Worm (Caenorhabditis elegans): ENCODE results near the gene F40G9.17.

The F40G9.17 gene

DNA sequence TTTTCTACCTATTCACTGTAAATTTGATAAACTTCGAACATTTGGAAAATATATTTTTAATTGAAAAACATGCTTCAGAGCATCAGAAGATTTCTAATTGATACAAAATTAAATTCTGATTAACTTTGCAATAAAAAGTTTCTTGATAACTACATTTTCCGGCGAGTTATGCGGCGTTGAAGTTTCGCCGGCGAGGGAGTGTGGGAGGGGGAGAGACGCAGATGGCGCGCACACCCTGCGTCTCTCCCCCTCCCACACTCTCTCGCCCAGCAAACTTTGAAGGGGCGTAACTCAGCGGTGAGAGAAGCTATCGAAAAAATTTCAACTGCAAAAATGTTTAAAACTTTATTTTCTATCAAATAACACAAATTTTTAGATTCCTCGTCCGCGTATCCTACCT is 28.2 kb downstream of the F40G9.17 start:
- TF ChIP-seq sma-9 (GFP tag; optimal IDR thresholded peaks at IDR 0.05) (no peak), sma-9 (tag; optimal IDR thresholded peaks at IDR 0.05) (no peak), mdl-1 (tag; optimal IDR thresholded peaks at IDR 0.05) (no peak), ZK546.5 (tag; optimal IDR thresholded peaks at IDR 0.05) (no peak), alr-1 (tag; optimal IDR thresholded peaks at IDR 0.05) (no peak), mbf-1 (tag; optimal IDR thresholded peaks at IDR 0.05) (no peak), sma-3 (GFP tag; optimal IDR thresholded peaks at IDR 0.05) (no peak), lsy-2 (tag; optimal IDR thresholded peaks at IDR 0.05) (no peak), ama-1 (optimal IDR thresholded peaks at IDR 0.05) (no peak), dmd-4 (tag; optimal IDR thresholded peaks at IDR 0.05) (no peak), F13H6.1 (tag; optimal IDR thresholded peaks at IDR 0.05) (no peak), gmeb-1 (tag; optimal IDR thresholded peaks at IDR 0.05) (no peak), ztf-11 (tag; optimal IDR thresholded peaks at IDR 0.05) (no peak), ceh-82 (tag; optimal IDR thresholded peaks at IDR 0.05) (no peak), ceh-16 (tag; optimal IDR thresholded peaks at IDR 0.05) (no peak), peb-1 (tag; optimal IDR thresholded peaks at IDR 0.05) (no peak), lin-39 (tag; optimal IDR thresholded peaks at IDR 0.05) (no peak)

DNA sequence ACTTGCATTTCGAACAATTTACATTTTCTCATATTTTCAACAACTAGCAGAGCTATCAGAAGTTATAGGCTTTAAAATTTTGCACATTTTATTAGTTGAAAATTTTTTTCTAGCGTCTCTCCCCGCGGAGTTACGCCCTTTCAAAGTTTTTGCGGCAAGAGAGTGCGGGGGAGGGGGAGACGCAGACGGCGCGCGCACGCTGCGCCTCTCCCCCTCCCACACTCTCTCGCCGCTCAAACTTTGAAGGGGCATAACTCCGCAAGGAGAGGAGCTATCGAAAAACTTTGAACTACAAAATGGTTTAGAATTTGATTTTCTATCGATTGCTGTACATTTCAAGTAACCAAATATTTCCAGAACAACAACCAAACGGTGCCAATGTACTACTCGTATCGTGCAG is 32.8 kb downstream of the F40G9.17 start:
- TF ChIP-seq elt-1 (tag; optimal IDR thresholded peaks at IDR 0.05) = no peak
- TF ChIP-seq lsy-2 (tag; optimal IDR thresholded peaks at IDR 0.05) = no peak
- TF ChIP-seq ama-1 (optimal IDR thresholded peaks at IDR 0.05) = no peak
- no peak for TF ChIP-seq sma-9 (GFP tag; optimal IDR thresholded peaks at IDR 0.05)
- TF ChIP-seq sma-9 (tag; optimal IDR thresholded peaks at IDR 0.05) = no peak
- no peak for TF ChIP-seq nhr-23 (tag; optimal IDR thresholded peaks at IDR 0.05)
- TF ChIP-seq ztf-4 (tag; optimal IDR thresholded peaks at IDR 0.05) = no peak
- TF ChIP-seq ztf-1 (GFP tag; conservative IDR thresholded peaks at IDR 0.05) = no peak
- TF ChIP-seq R02D3.7 (tag; optimal IDR thresholded peaks at IDR 0.05) = no peak
- no peak for TF ChIP-seq C34F6.9 (tag; optimal IDR thresholded peaks at IDR 0.05)
- no peak for TF ChIP-seq nhr-25 (tag; optimal IDR thresholded peaks at IDR 0.05)
- no peak for TF ChIP-seq gmeb-1 (tag; optimal IDR thresholded peaks at IDR 0.05)
- TF ChIP-seq nhr-10 (tag; optimal IDR thresholded peaks at IDR 0.05) = no peak
- no peak for TF ChIP-seq ZK546.5 (tag; optimal IDR thresholded peaks at IDR 0.05)
- TF ChIP-seq alr-1 (tag; optimal IDR thresholded peaks at IDR 0.05) = no peak
- no peak for TF ChIP-seq lin-39 (tag; optimal IDR thresholded peaks at IDR 0.05)
- no peak for TF ChIP-seq Y55F3AM.14 (GFP tag; optimal IDR thresholded peaks at IDR 0.05)
- no peak for TF ChIP-seq ztf-11 (tag; optimal IDR thresholded peaks at IDR 0.05)

DNA sequence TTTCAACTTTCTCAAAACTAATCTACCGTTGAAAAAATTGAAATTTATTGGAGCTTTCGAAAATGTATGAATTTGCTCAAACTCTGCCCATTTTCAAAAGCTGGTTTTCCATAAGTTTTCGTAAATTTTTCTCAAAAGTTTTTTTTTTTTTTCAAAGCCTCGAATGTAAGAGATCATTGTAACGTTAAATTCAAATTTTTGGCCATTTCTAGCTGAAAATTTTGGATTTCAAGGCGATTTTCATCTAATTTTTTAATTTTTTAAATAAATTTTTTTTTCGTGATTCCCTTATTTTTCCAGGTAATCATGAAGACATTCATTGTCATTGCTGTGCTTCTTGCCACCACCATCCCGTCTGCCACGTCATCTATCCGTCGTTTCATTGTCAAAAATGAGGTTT is 35.9 kb downstream of the F40G9.17 start, which contains the start of gene hpo-38:
hpo-38 (plus strand) TSS at position 301 of the 400 bp plus-strand sequence.
- no peak for TF ChIP-seq nhr-25 (tag; optimal IDR thresholded peaks at IDR 0.05)
- no peak for TF ChIP-seq ztf-4 (tag; optimal IDR thresholded peaks at IDR 0.05)
- no peak for TF ChIP-seq skn-1 (tag; optimal IDR thresholded peaks at IDR 0.05)
- TF ChIP-seq gmeb-1 (tag; optimal IDR thresholded peaks at IDR 0.05) = no peak
- no peak for TF ChIP-seq unc-39 (tag; optimal IDR thresholded peaks at IDR 0.05)
- TF ChIP-seq aly-2 (tag; optimal IDR thresholded peaks at IDR 0.05) = no peak
- TF ChIP-seq ceh-82 (tag; optimal IDR thresholded peaks at IDR 0.05) = no peak
- no peak for TF ChIP-seq unc-55 (GFP tag; optimal IDR thresholded peaks at IDR 0.05)
- TF ChIP-seq nhr-21 (tag; optimal IDR thresholded peaks at IDR 0.05) = no peak
- no peak for TF ChIP-seq ceh-16 (tag; optimal IDR thresholded peaks at IDR 0.05)
- no peak for TF ChIP-seq alr-1 (tag; optimal IDR thresholded peaks at IDR 0.05)
- no peak for TF ChIP-seq mbf-1 (tag; optimal IDR thresholded peaks at IDR 0.05)
- TF ChIP-seq sma-9 (GFP tag; optimal IDR thresholded peaks at IDR 0.05) = no peak
- TF ChIP-seq sma-9 (tag; optimal IDR thresholded peaks at IDR 0.05) = no peak
- no peak for TF ChIP-seq ama-1 (optimal IDR thresholded peaks at IDR 0.05)
- no peak for TF ChIP-seq sem-4 (tag; optimal IDR thresholded peaks at IDR 0.05)
- TF ChIP-seq sma-3 (GFP tag; optimal IDR thresholded peaks at IDR 0.05) = no peak
- TF ChIP-seq mdl-1 (tag; optimal IDR thresholded peaks at IDR 0.05) = no peak
- TF ChIP-seq crh-2 (tag; optimal IDR thresholded peaks at IDR 0.05) = no peak
- TF ChIP-seq nhr-23 (tag; optimal IDR thresholded peaks at IDR 0.05) = no peak
- TF ChIP-seq nhr-237 (tag; optimal IDR thresholded peaks at IDR 0.05) = no peak

DNA sequence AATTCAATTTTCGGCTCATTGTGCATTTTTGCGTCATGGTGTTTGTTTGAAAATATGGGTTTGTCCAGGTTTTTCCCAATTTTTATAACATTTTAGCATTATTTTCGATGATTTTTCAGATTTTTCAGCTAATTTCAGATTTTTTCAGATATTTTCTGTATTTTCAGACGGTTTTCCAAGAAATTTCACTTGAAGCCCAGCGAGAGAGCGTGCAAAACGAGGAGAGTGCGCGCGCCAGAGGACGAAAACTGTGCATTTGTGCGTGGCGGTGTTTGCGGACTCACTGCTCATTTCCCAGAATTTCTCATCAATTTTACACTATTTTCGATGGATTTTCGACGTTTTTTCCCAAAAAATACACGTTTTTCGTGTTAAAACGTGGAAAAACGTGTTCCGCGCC is 40.9 kb downstream of the F40G9.17 start:
- TF ChIP-seq nhr-25 (tag; optimal IDR thresholded peaks at IDR 0.05) (peak; percentile 16), egl-27 (tag; optimal IDR thresholded peaks at IDR 0.05) (no peak), gmeb-1 (tag; optimal IDR thresholded peaks at IDR 0.05) (peak; percentile 63), fos-1 (tag; optimal IDR thresholded peaks at IDR 0.05) (no peak), lsy-2 (tag; optimal IDR thresholded peaks at IDR 0.05) (peak; percentile 64 to 79), lin-39 (tag; optimal IDR thresholded peaks at IDR 0.05) (no peak), Y55F3AM.14 (GFP tag; optimal IDR thresholded peaks at IDR 0.05) (peak; percentile 64), R02D3.7 (tag; optimal IDR thresholded peaks at IDR 0.05) (peak; percentile 17), zag-1 (tag; optimal IDR thresholded peaks at IDR 0.05) (no peak), C34F6.9 (tag; optimal IDR thresholded peaks at IDR 0.05) (peak; percentile 53), unc-55 (GFP tag; optimal IDR thresholded peaks at IDR 0.05) (peak; percentile 48), nhr-129 (tag; optimal IDR thresholded peaks at IDR 0.05) (peak; percentile 44), lin-13 (GFP tag; optimal IDR thresholded peaks at IDR 0.05) (peak; percentile 39), nhr-6 (tag; optimal IDR thresholded peaks at IDR 0.05) (no peak), F13H6.1 (tag; optimal IDR thresholded peaks at IDR 0.05) (peak; percentile 62), nhr-21 (tag; optimal IDR thresholded peaks at IDR 0.05) (peak; percentile 47), crh-2 (tag; optimal IDR thresholded peaks at IDR 0.05) (peak; percentile 48), nhr-77 (tag; optimal IDR thresholded peaks at IDR 0.05) (no peak), lin-11 (tag; optimal IDR thresholded peaks at IDR 0.05) (peak; percentile 32), nhr-23 (tag; optimal IDR thresholded peaks at IDR 0.05) (no peak), mbf-1 (tag; optimal IDR thresholded peaks at IDR 0.05) (no peak), ztf-4 (tag; optimal IDR thresholded peaks at IDR 0.05) (peak; percentile 44)

All from whole organism, L2 larva.